Worm (Caenorhabditis elegans): ENCODE data around the gene F35G12.12.

ce11 chrIII:4548739-4549138, 32.9 kb upstream of the F35G12.12 start, which contains the start of gene M88.4:
- no peak for TF ChIP-seq unc-62 (GFP tag; optimal IDR thresholded peaks at IDR 0.05)
- no peak for TF ChIP-seq ama-1 (optimal IDR thresholded peaks at IDR 0.05)
- TF ChIP-seq nhr-77 (tag; optimal IDR thresholded peaks at IDR 0.05), result no peak
- TF ChIP-seq elt-3 (tag; optimal IDR thresholded peaks at IDR 0.05), result no peak
- TF ChIP-seq ztf-11 (tag; optimal IDR thresholded peaks at IDR 0.05), result no peak

Measured in whole organism, L2 larva.